Fruit fly (Drosophila melanogaster): ENCODE results near the gene Pis.

Gene Pis

DNA sequence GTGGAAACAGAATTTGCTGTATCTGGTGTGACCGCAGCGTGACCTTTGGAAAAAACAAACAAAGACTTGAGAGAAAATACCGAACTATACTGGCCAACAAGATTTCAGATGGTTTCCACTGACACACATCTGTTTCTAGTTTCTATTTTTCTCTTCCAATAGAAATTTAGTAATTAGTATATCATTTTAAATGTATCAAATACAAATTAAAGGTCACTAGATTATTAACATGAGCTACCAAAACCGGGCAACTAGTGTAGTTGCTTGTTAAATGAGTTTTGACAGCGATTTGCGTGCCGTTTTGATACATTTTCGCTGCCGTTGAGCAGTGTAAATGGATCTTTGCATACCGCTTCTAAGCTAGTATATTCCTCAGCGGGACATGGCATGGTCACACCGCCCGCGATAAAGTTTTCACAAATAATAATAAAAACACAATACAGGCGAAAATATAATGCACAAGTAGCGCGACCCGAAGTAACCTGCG lies at the start of gene Pis, which contains the start of gene Hap40:
Gene Pis, minus strand, starts transcription at position 51 of the 487 bp plus-strand sequence.
Gene Hap40, plus strand, starts transcription at position 406 of the 487 bp plus-strand sequence.
- TF ChIP-seq CG8478 (optimal IDR thresholded peaks at IDR 0.05) (no peak), CTCF (optimal IDR thresholded peaks at IDR 0.05) (no peak)

DNA sequence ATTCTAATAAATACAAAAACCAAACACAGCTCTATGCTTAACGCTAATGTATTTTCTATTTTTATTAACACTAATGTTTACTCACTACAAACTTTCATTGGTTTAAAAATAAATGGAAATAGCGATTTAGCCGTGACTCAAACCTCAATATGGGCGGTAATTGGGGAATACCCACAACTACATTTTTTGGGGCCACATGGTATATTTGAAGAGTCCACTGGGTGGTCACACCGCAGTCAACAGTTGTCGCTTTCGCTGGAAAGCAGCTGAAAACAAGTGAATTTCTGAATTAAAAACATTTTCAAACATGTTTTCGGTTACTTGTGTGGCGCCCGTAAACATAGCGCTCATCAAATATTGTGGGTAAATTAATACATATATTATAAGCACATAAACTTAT lies 45.4 kb upstream of the Pis start, which contains the start of gene Mvd:
Gene Mvd, plus strand, starts transcription at position 222 of the 400 bp plus-strand sequence.
- TF ChIP-seq CTCF (optimal IDR thresholded peaks at IDR 0.05): peak in 1 of 2 experiments; percentile 45
- no peak for TF ChIP-seq CG8478 (optimal IDR thresholded peaks at IDR 0.05)

DNA sequence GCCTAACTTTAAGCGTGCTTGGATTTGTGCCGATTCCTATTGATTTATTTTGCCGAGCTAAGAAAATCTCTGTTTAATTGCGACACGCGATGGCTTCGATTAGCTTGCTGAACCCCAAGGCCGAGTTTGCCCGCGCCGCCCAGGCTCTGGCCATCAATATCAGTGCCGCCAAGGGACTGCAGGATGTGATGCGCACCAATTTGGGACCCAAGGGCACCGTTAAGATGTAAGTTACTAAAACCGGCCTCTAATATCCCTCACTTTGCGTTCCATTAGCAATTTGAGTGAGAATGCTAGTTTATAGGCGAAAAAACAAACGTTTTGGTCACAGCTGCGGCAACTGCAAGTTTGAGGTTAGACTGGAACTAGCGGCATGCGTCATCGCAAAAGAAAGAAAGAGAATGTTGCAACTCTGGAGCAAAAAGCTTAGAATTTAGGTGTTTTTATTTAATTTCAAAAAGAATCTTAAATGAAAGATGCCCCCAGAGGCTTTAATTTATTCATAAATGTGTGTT lies 43.2 kb upstream of the Pis start:
- no peak for TF ChIP-seq CG8478 (optimal IDR thresholded peaks at IDR 0.05)
- no peak for TF ChIP-seq CTCF (optimal IDR thresholded peaks at IDR 0.05)

DNA sequence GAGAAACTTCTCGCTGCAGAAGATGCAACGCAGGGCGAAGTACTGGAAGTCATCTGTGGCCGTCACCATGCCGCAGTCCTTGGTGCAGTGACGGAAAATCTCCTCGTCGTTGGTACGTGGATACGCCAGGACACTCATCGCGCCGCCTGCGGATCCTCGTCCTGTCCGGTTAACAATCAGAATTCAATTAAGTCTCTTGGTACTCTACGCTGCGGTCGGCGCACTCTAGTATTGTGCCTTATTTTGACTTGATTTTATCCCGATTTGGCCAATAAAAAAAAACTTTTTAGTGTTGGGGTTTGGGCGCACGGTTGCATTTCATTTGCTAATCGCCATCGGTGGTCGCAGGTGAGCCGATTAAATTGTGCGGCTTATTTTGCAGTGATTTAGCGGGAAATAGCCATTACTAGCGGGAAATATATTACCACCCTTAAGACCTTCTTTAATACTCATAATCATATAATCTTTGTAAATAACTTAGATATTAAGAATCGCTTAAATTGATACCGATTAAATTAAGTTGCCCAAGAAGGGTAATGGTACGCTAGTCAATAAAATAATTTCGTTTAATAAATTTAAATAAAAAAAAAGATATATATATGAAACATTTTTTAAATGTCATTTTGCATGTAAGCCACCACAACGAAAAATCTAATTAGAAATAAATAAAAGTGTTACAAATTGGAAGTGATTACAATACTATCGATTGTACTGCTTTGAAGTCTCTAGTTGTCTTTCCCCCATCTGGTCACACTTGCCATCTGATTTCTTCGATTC lies 42.5 kb upstream of the Pis start, which contains the start of the genes CG8944 and CCT6:
Gene CG8944, minus strand, starts transcription at position 327 of the 777 bp plus-strand sequence.
Gene CCT6, plus strand, starts transcription at position 744 of the 777 bp plus-strand sequence.
- TF ChIP-seq CTCF (optimal IDR thresholded peaks at IDR 0.05) (no peak), CG8478 (optimal IDR thresholded peaks at IDR 0.05) (no peak)

DNA sequence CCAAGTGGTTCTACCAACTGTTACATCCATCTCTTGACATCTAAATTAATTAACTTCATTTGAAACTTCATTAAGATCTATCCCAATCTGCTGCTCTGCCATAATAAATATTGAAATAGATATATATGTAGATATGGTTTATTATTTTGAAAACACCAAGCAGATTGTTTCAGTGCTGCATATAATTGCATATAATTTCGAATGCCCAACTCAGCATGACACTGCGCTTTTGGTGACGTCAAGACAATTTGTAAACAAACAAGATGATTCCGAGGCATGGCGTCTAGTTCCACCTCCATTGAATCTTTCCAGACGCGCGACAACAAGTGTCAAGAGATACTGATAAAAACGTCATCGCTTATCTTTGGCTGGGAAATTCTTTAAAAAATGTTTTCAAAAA lies 37.3 kb upstream of the Pis start:
- TF ChIP-seq CTCF (optimal IDR thresholded peaks at IDR 0.05): no peak
- no peak for TF ChIP-seq CG8478 (optimal IDR thresholded peaks at IDR 0.05)

DNA sequence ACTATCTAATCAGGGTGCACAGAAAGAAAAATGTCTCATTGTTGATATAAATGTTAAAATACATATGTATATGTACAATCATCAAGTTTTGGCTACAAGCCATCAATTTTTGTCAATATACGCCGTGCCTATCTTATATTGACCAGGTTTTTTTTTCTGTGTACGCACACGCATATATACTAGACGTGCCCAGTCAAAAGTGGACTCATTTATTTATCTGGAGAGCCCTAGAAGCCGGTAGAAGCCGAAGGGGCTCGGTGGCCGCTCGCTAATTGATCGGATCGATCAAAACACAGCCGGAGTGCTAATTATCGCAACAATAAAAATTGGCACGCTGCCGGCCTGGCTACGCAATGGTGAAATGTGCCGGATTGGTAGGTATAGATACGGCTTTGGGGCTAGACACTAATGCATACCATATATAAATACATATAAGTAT lies 36.7 kb upstream of the Pis start:
- TF ChIP-seq CTCF (optimal IDR thresholded peaks at IDR 0.05) (no peak), CG8478 (optimal IDR thresholded peaks at IDR 0.05) (no peak)

DNA sequence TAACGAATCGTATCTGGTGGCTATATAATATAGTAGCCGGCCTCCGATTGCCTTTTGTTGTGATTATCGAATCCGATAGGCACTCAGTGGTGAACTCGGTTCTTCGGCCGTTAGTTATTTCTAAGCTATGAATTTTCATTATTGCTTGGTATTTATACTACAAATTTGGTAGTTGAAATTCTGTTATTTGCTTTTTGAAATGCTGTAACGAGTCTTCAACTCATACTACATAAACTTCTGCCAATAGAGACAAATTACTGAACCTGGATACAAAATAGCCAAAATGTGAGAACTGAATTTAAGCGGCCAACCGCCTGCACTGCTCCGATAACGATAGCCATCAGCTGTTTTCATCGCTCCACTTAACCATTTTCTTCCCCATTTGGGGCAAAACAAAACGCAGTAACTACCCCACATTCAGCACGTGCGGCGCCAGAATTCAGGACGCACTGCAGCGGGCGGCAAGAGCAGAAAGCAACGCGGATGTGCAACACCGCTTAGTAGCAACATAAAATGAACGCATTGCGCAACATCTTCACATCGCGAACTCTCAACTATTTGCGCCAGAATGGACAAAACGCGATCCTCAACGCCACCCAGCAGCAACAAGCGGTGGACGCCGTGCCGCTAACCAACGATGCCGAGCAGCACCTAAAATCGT lies 35.5 kb upstream of the Pis start, which contains the start of the genes CG11679 and CG8206:
Gene CG11679, minus strand, starts transcription at position 65 of the 661 bp plus-strand sequence.
Gene CG8206, plus strand, starts transcription at position 341 of the 661 bp plus-strand sequence.
- TF ChIP-seq CG8478 (optimal IDR thresholded peaks at IDR 0.05) (no peak), CTCF (optimal IDR thresholded peaks at IDR 0.05) (no peak)

DNA sequence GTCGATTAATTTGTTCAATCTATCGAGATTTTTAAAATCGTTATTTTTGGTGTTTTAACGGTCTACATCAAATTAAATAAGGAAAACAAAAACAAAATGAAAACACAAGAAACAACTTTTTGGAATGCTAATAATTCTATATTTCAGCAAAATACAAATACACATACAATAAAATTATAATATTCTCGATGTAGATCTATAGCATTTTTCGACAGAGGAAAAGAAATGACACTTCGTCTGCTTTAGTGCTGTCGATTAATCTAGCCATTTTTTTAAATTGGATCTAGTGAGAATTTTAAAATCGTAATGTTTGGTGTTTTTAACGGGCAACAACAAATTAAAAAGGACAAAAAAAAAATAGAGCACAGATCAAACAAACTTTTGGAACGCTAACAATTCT lies 33.5 kb upstream of the Pis start, which contains the start of gene Arp6:
Gene Arp6, minus strand, starts transcription at position 11 of the 400 bp plus-strand sequence.
- TF ChIP-seq CG8478 (optimal IDR thresholded peaks at IDR 0.05) (no peak), CTCF (optimal IDR thresholded peaks at IDR 0.05) (no peak)

DNA sequence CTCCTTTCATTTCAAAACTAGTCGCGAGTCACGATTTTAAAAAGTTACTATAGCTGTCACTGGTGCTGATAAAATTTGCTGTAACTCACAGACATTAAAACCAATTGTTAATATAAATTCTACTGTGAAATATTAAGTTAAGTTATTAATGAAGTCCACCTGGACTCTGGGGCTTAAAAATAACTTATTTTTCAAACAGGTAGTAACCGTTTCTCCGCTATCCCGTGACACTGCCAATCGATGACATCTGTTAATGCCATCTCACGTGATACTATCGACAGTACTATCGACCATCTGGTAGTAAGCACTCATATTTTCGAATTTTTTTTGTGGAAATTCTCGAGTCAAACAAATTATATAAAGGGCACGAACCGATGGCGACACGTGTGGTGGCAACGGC lies 30.4 kb upstream of the Pis start, which contains the start of the genes CG12379 and MagR:
Gene CG12379, minus strand, starts transcription at position 2 of the 400 bp plus-strand sequence.
Gene MagR, plus strand, starts transcription at position 276 of the 400 bp plus-strand sequence.
- no peak for TF ChIP-seq CTCF (optimal IDR thresholded peaks at IDR 0.05)
- TF ChIP-seq CG8478 (optimal IDR thresholded peaks at IDR 0.05): no peak

DNA sequence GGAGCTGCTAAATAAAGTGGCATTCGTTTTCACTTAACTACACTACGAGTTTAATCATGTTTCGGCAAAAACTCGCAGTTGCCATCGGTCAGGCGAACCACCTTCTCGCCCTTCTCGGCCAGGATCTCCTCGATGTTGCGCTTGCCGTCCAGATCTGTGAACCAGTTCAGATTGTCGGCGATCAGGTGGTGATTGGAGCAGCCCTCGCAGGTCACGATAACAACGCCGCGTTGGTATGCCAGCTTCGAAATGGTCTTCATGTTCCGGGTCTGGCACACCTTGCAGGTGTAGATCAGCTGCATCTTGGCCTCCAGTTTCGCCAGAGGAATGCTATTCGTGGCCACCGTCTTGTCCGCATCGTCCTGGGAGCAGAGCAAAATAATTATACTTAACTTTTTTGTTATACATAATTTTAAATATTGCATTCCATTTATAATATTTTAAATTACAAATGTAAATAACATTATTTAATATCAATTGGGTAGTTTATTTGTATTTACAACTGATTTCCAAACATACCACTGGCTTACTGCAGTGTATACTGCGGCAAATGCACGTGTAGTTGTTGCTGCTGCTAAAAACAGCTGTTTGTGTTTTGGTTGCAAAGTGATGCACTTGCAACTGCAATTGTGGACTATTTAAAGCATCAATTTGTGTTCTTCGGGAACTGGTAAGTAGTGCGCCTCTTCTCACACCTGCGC lies 29.8 kb upstream of the Pis start:
- no peak for TF ChIP-seq CTCF (optimal IDR thresholded peaks at IDR 0.05)
- TF ChIP-seq CG8478 (optimal IDR thresholded peaks at IDR 0.05): no peak

DNA sequence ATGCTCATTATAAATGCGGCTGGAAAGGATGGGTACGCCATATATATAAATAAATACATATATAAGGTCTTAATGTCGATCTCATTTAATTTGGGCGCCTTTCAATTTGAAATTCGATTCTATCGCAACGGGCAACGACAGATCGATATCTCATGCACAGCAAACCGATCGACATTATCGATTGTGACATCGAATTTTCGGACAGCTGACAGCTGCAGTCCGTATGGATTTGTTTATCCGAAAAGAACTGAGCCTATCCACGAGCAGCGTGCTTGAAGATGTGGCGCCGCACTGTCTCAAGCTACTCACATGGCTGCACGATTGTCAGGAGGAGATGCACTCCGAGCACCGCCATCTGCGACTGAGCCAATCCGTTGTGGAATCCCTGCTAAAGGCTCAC lies 28.4 kb upstream of the Pis start, which contains the start of gene CG8191:
Gene CG8191, plus strand, starts transcription at position 211 of the 400 bp plus-strand sequence.
- TF ChIP-seq CTCF (optimal IDR thresholded peaks at IDR 0.05) (no peak), CG8478 (optimal IDR thresholded peaks at IDR 0.05) (no peak)

DNA sequence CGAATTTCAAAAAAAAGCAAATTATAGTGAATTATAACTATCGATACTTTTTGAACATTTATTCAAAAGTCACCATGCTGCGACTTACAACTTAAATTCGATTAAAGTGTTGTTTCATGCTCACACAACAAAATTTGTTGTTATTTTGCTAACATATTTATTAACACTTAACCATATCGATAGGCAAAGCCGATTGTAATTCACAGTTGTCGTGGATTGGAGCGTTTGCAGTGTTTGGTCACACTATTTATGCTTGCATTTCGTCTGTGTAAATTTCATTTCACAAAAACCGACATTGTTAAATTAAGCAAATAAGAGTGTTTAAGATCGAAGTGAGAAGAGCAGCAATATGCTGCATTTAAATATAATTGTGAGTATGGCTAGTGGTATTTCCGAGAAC lies 8.8 kb upstream of the Pis start, which contains the start of gene HUWE1:
Gene HUWE1, plus strand, starts transcription at position 220 of the 400 bp plus-strand sequence.
- TF ChIP-seq CTCF (optimal IDR thresholded peaks at IDR 0.05): no peak
- no peak for TF ChIP-seq CG8478 (optimal IDR thresholded peaks at IDR 0.05)

DNA sequence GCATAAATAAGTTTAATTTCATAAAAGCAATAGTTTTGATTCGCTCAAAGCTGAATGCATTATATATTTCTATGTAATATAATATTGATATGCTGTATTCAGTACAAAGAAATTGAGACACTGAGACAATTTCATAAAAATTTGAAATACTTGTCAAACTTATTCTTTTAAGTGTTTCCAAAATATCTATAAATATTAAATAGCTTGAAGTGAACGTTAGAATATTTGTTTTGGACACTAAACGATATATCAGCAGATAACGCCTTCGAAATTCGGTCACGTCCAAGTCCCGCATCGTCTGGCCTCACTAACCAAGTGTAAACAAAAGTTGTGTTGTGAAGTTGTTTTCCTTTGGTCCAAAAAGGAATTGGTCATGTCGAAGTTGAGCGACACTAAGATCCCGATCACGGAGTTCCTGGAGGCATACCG lies 7.2 kb upstream of the Pis start:
- TF ChIP-seq CG8478 (optimal IDR thresholded peaks at IDR 0.05) (no peak), CTCF (optimal IDR thresholded peaks at IDR 0.05) (no peak)

All from S2 (cell line).